Worm (Caenorhabditis elegans) whole organism, young adult: Measurements from ENCODE around the gene sra-12.

Experiments
- B0035.1 ChIP-seq: sonication (generic microtip); optimal IDR thresholded peaks from 2 replicates; lab custom pipeline; 2016; ENCODE audit warnings: missing genetic modification characterization, mild to moderate bottlenecking, missing compliant biosample characterization, missing genotype, missing genetic modification reagents
- C17E4.6 ChIP-seq: fragments of 200-800 bp; sonication (Bioruptor generic); IDR thresholded peaks from 2 replicates; pipeline ENCODE4 v1.3.6; 2022; ENCODE audit warnings: missing genetic modification reagents, missing genetic modification characterization, missing compliant biosample characterization
- F22D6.2 ChIP-seq: sonication (generic microtip); optimal IDR thresholded peaks from 2 replicates; lab custom pipeline; 2016; ENCODE audit warnings: mild to moderate bottlenecking, missing genetic modification characterization, missing compliant biosample characterization
- F33H1.4 ChIP-seq: fragments of 200-800 bp; sonication (Bioruptor generic); IDR thresholded peaks from 2 replicates; pipeline ENCODE4 v1.3.6; 2022; ENCODE audit warnings: missing genetic modification reagents, missing genetic modification characterization, missing compliant biosample characterization
- F37B4.10 ChIP-seq: fragments of 200-800 bp; sonication (Bioruptor generic); IDR thresholded peaks from 2 replicates; pipeline ENCODE4 v1.3.6; 2022; ENCODE audit warnings: missing genetic modification characterization, missing compliant biosample characterization
- F39B2.1 ChIP-seq: fragments of 200-800 bp; sonication (Bioruptor generic); IDR thresholded peaks from 2 replicates; pipeline ENCODE4 v1.3.6; 2022; ENCODE audit warnings: missing genetic modification reagents, missing genetic modification characterization, missing compliant biosample characterization
- T07F8.4 ChIP-seq: sonication (generic microtip); optimal IDR thresholded peaks from 2 replicates; lab custom pipeline; 2016; ENCODE audit warnings: mild to moderate bottlenecking, missing genetic modification characterization, moderate library complexity, missing compliant biosample characterization
- Y53G8AR.9 ChIP-seq: fragments of 200-800 bp; sonication (Bioruptor generic); conservative IDR thresholded peaks from 2 replicates; pipeline ENCODE4 v1.3.6; 2022; ENCODE audit warnings: missing genetic modification reagents, missing genetic modification characterization, missing compliant biosample characterization
- Y56A3A.18 ChIP-seq: fragments of 200-800 bp; sonication (Bioruptor generic); IDR thresholded peaks from 2 replicates; pipeline ENCODE4 v1.3.6; 2022; ENCODE audit warnings: missing genetic modification reagents, missing genetic modification characterization, missing compliant biosample characterization
- Y67H2A.10 ChIP-seq: fragments of 200-800 bp; sonication (Bioruptor generic); conservative IDR thresholded peaks from 2 replicates; pipeline ENCODE4 v1.3.6; 2022; ENCODE audit warnings: missing genetic modification reagents, missing genetic modification characterization, missing compliant biosample characterization
- Y79H2A.3 ChIP-seq: fragments of 200-800 bp; sonication (Bioruptor generic); conservative IDR thresholded peaks from 2 replicates; pipeline ENCODE4 v1.3.6; 2022; ENCODE audit warnings: missing genetic modification reagents, missing genetic modification characterization, missing compliant biosample characterization
- aptf-2 ChIP-seq: fragments of 200-800 bp; sonication (Bioruptor generic); conservative IDR thresholded peaks from 2 replicates; pipeline ENCODE4 v1.3.6; 2022; ENCODE audit warnings: missing genetic modification reagents, missing genetic modification characterization, missing compliant biosample characterization
- athp-1 ChIP-seq: sonication (generic microtip); optimal IDR thresholded peaks from 2 replicates; lab custom pipeline; 2017; ENCODE audit warnings: mild to moderate bottlenecking, missing genetic modification characterization, missing compliant biosample characterization
- attf-6 ChIP-seq: fragments of 200-800 bp; sonication (Bioruptor generic); IDR thresholded peaks from 2 replicates; pipeline ENCODE4 v1.3.6; 2022; ENCODE audit warnings: missing genetic modification reagents, missing genetic modification characterization, missing compliant biosample characterization
- ccch-3 ChIP-seq: fragments of 200-800 bp; sonication (Bioruptor generic); optimal IDR thresholded peaks from 2 replicates; lab custom pipeline; 2018; ENCODE audit warnings: mild to moderate bottlenecking, missing genetic modification characterization, missing compliant biosample characterization
- ceh-100 ChIP-seq: fragments of 200-800 bp; sonication (Bioruptor generic); IDR thresholded peaks from 2 replicates; pipeline ENCODE4 v1.3.6; 2022; ENCODE audit warnings: missing genetic modification reagents, missing genetic modification characterization, missing compliant biosample characterization
- ceh-40 ChIP-seq: fragments of 200-800 bp; sonication (Bioruptor generic); IDR thresholded peaks from 2 replicates; pipeline ENCODE4 v1.3.6; 2022; ENCODE audit warnings: missing genetic modification characterization, missing compliant biosample characterization
- ceh-91 ChIP-seq: fragments of 200-800 bp; sonication (Bioruptor generic); IDR thresholded peaks from 2 replicates; pipeline ENCODE4 v1.3.6; 2022; ENCODE audit warnings: missing genetic modification reagents, missing genetic modification characterization, missing compliant biosample characterization
- dox-1 ChIP-seq: fragments of 200-800 bp; sonication (Bioruptor generic); IDR thresholded peaks from 2 replicates; pipeline ENCODE4 v1.3.6; 2022; ENCODE audit warnings: missing genetic modification reagents, missing genetic modification characterization, missing compliant biosample characterization
- efl-1 ChIP-seq: fragments of 150-350 bp; optimal IDR thresholded peaks from 2 replicates; lab custom pipeline; 2014; ENCODE audit warnings: missing biosample characterization, missing genetic modification reagents, missing genetic modification characterization
- egrh-3 ChIP-seq: fragments of 200-800 bp; sonication (Bioruptor generic); IDR thresholded peaks from 2 replicates; pipeline ENCODE4 v1.3.6; 2022; ENCODE audit warnings: missing genetic modification reagents, missing genetic modification characterization, missing compliant biosample characterization
- ekl-4 ChIP-seq: fragments of 200-800 bp; sonication (Bioruptor generic); IDR thresholded peaks from 2 replicates; pipeline ENCODE4 v1.3.6; 2022; ENCODE audit warnings: missing genetic modification reagents, missing genetic modification characterization, missing compliant biosample characterization
- ets-4 ChIP-seq: fragments of 200-800 bp; sonication (Bioruptor generic); optimal IDR thresholded peaks from 2 replicates; lab custom pipeline; 2018; ENCODE audit warnings: mild to moderate bottlenecking, missing genetic modification characterization, missing compliant biosample characterization
- hsf-1 ChIP-seq: fragments of 200-800 bp; sonication (Bioruptor generic); IDR thresholded peaks from 2 replicates; pipeline ENCODE4 v1.3.6; 2022; ENCODE audit warnings: missing genetic modification reagents, missing genetic modification characterization, missing compliant biosample characterization
- lag-1 ChIP-seq: fragments of 200-800 bp; sonication (Bioruptor generic); IDR thresholded peaks from 2 replicates; pipeline ENCODE4 v1.3.6; 2022; ENCODE audit warnings: missing genetic modification reagents, missing genetic modification characterization, missing compliant biosample characterization
- lin-54 ChIP-seq: fragments of 200-800 bp; sonication (Bioruptor generic); optimal IDR thresholded peaks from 2 replicates; lab custom pipeline; 2018; ENCODE audit warnings: mild to moderate bottlenecking, missing genetic modification characterization, missing compliant biosample characterization
- madf-3 ChIP-seq: fragments of 200-800 bp; sonication (Bioruptor generic); IDR thresholded peaks from 2 replicates; pipeline ENCODE4 v1.3.6; 2022; ENCODE audit warnings: missing genetic modification reagents, missing genetic modification characterization, missing compliant biosample characterization
- madf-6 ChIP-seq: fragments of 200-800 bp; sonication (Bioruptor generic); IDR thresholded peaks from 2 replicates; pipeline ENCODE4 v1.3.6; 2022; ENCODE audit warnings: missing genetic modification reagents, missing genetic modification characterization, missing compliant biosample characterization
- madf-8 ChIP-seq: fragments of 200-800 bp; sonication (Bioruptor generic); conservative IDR thresholded peaks from 2 replicates; pipeline ENCODE4 v1.3.6; 2022; ENCODE audit warnings: missing genetic modification reagents, missing genetic modification characterization, missing compliant biosample characterization
- mcd-1 ChIP-seq: fragments of 200-800 bp; sonication (Bioruptor generic); IDR thresholded peaks from 2 replicates; pipeline ENCODE4 v1.3.6; 2022; ENCODE audit warnings: missing genetic modification reagents, missing genetic modification characterization, missing compliant biosample characterization
- mxl-1 ChIP-seq: sonication (generic microtip); optimal IDR thresholded peaks from 2 replicates; lab custom pipeline; 2016; ENCODE audit warnings: missing genetic modification characterization, missing compliant biosample characterization
- nhr-90 ChIP-seq: sonication (generic microtip); optimal IDR thresholded peaks from 2 replicates; lab custom pipeline; 2016; ENCODE audit warnings: missing genotype, mild to moderate bottlenecking, missing genetic modification characterization, missing compliant biosample characterization
- pbrm-1 ChIP-seq: fragments of 200-800 bp; sonication (Bioruptor generic); IDR thresholded peaks from 2 replicates; pipeline ENCODE4 v1.3.6; 2022; ENCODE audit warnings: missing genetic modification reagents, missing genetic modification characterization, missing compliant biosample characterization
- pha-4 ChIP-seq: fragments of 150-350 bp; sonication (generic microtip); optimal IDR thresholded peaks from 2 replicates; lab custom pipeline; 2014; ENCODE audit warnings: missing biosample characterization, missing genetic modification reagents, missing genetic modification characterization
- rcor-1 ChIP-seq: fragments of 200-800 bp; sonication (Bioruptor generic); IDR thresholded peaks from 2 replicates; pipeline ENCODE4 v1.3.6; 2022; ENCODE audit warnings: missing genetic modification reagents, missing genetic modification characterization, missing compliant biosample characterization
- rpc-1 ChIP-seq, 2 experiments: fragments of 150-350 bp in 1 of 2; sonication (generic microtip) in 1 of 2; optimal IDR thresholded peaks; 2 replicates each; lab custom pipeline; 2014 to 2018; ENCODE audit warnings: missing biosample characterization in 1 of 2, missing genetic modification characterization in 1 of 2, missing genetic modification reagents in 1 of 2, missing genotype in 1 of 2
- somi-1 ChIP-seq: fragments of 200-800 bp; sonication (Bioruptor generic); optimal IDR thresholded peaks from 2 replicates; lab custom pipeline; 2018; ENCODE audit warnings: mild to moderate bottlenecking, missing genetic modification characterization, missing compliant biosample characterization
- tbp1 ChIP-seq: fragments of 200-800 bp; sonication (Bioruptor generic); optimal IDR thresholded peaks from 2 replicates; lab custom pipeline; 2018; ENCODE audit warnings: mild to moderate bottlenecking, missing genetic modification characterization, missing compliant biosample characterization
- tlf-1 ChIP-seq: fragments of 200-800 bp; sonication (Bioruptor generic); optimal IDR thresholded peaks from 2 replicates; lab custom pipeline; 2018; ENCODE audit warnings: mild to moderate bottlenecking, missing genetic modification characterization, missing compliant biosample characterization
- zim-3 ChIP-seq: sonication (generic microtip); optimal IDR thresholded peaks from 2 replicates; lab custom pipeline; 2017; ENCODE audit warnings: mild to moderate bottlenecking, missing genetic modification characterization, moderate library complexity, missing compliant biosample characterization
- ztf-26 ChIP-seq: sonication (generic microtip); optimal IDR thresholded peaks from 2 replicates; lab custom pipeline; 2017; ENCODE audit warnings: missing genetic modification characterization, missing compliant biosample characterization
- ztf-28 ChIP-seq: fragments of 200-800 bp; sonication (Bioruptor generic); IDR thresholded peaks from 2 replicates; pipeline ENCODE4 v1.3.6; 2022; ENCODE audit warnings: missing genetic modification reagents, missing genetic modification characterization, missing compliant biosample characterization
- ztf-6 ChIP-seq: fragments of 200-800 bp; sonication (Bioruptor generic); IDR thresholded peaks from 2 replicates; pipeline ENCODE4 v1.3.6; 2022; ENCODE audit warnings: missing genetic modification reagents, missing genetic modification characterization, missing compliant biosample characterization

Gene sra-12

ce11 chrII:10933948-10934722 is 29.9 kb upstream of the sra-12 start (continued):
- TF ChIP-seq pbrm-1 (peak; percentile 74; the same call in 1 of the 2 replicates), ztf-26 (no peak), mxl-1 (tag; lab: Kevin White, UChicago) (no peak), ccch-3 (GFP tag; lab: Kevin White, UChicago) (no peak), aptf-2 (GFP tag; lab: Robert Waterston, UW) (no peak), efl-1 (no peak), ceh-40 (GFP tag; lab: Robert Waterston, UW) (no peak), ekl-4 (GFP tag; lab: Robert Waterston, UW) (peak; percentile 49; the same call in 1 of the 2 replicates), ztf-6 (GFP tag; lab: Robert Waterston, UW) (no peak), nhr-90 (tag; lab: Kevin White, UChicago) (no peak), rpc-1 (optimal IDR thresholded peaks at IDR 0.05; lab: Kevin White, UChicago) (no peak), rpc-1 (tag; optimal IDR thresholded peaks at IDR 0.05; lab: Kevin White, UChicago) (no peak), madf-6 (GFP tag; lab: Robert Waterston, UW) (peak; percentile 70), T07F8.4 (tag; lab: Kevin White, UChicago) (no peak), Y53G8AR.9 (GFP tag; lab: Robert Waterston, UW) (peak; percentile 68), Y67H2A.10 (GFP tag; lab: Robert Waterston, UW) (no peak), somi-1 (GFP tag; lab: Kevin White, UChicago) (no peak), attf-6 (GFP tag; lab: Robert Waterston, UW) (peak; percentile 71)

- TF ChIP-seq madf-3 (peak; percentile 78; the same call in 1 of the 2 replicates), hsf-1 (peak; percentile 91), egrh-3 (GFP tag; lab: Robert Waterston, UW) (peak; percentile 98), madf-6 (GFP tag; lab: Robert Waterston, UW) (peak; percentile 64), madf-8 (GFP tag; lab: Robert Waterston, UW) (peak; percentile 57), F33H1.4 (peak; percentile 49), F37B4.10 (0 out of 2 replicates have a peak, but pooled peaks have one; percentile 70), ceh-91 (GFP tag; lab: Robert Waterston, UW) (peak; percentile 35; the same call in 1 of the 2 replicates), mcd-1 (GFP tag; lab: Robert Waterston, UW) (peak; percentile 45; the same call in 1 of the 2 replicates), dox-1 (peak; percentile 52; the same call in 1 of the 2 replicates), ceh-100 (peak; percentile 22; the same call in 1 of the 2 replicates), ztf-28 (GFP tag; lab: Robert Waterston, UW) (0 out of 2 replicates have a peak, but pooled peaks have one; percentile 58), ceh-40 (GFP tag; lab: Robert Waterston, UW) (0 out of 2 replicates have a peak, but pooled peaks have one; percentile 13)
These were observed 28.4 kb upstream of the sra-12 start for ce11 chrII:10932725-10933124.

ce11 chrII:10932305-10932704 is 28.0 kb upstream of the sra-12 start:
- TF ChIP-seq zim-3 (tag; lab: Kevin White, UChicago): no peak
- TF ChIP-seq pha-4 (tag; lab: Kevin White, UChicago): no peak
- TF ChIP-seq egrh-3 (GFP tag; lab: Robert Waterston, UW): no peak
- TF ChIP-seq tlf-1 (GFP tag; lab: Kevin White, UChicago): no peak
- TF ChIP-seq efl-1: no peak
- TF ChIP-seq F39B2.1: no peak
- peak; percentile 53 for TF ChIP-seq madf-6 (GFP tag; lab: Robert Waterston, UW)
- TF ChIP-seq Y79H2A.3 (GFP tag; lab: Robert Waterston, UW): peak; percentile 92
- no peak for TF ChIP-seq B0035.1 (tag; lab: Kevin White, UChicago)
- no peak for TF ChIP-seq tbp1 (GFP tag; lab: Kevin White, UChicago)
- no peak for TF ChIP-seq ztf-6 (GFP tag; lab: Robert Waterston, UW)
- no peak; the same call in 1 of the 2 replicates for TF ChIP-seq hsf-1
- TF ChIP-seq F22D6.2 (tag; lab: Kevin White, UChicago): no peak
- 0 out of 2 replicates have a peak, but pooled peaks have one; percentile 16 for TF ChIP-seq dox-1
- no peak for TF ChIP-seq C17E4.6 (GFP tag; lab: Robert Waterston, UW)
- TF ChIP-seq athp-1: no peak
- no peak for TF ChIP-seq lag-1
- TF ChIP-seq lin-54 (GFP tag; lab: Kevin White, UChicago): no peak
- TF ChIP-seq Y53G8AR.9 (GFP tag; lab: Robert Waterston, UW): peak; percentile 20; the same call in 1 of the 2 replicates
- peak; percentile 13; the same call in 1 of the 2 replicates for TF ChIP-seq rcor-1 (GFP tag; lab: Robert Waterston, UW)
- TF ChIP-seq madf-8 (GFP tag; lab: Robert Waterston, UW): peak; percentile 9; the same call in 1 of the 2 replicates
- TF ChIP-seq ets-4 (GFP tag; lab: Kevin White, UChicago): no peak
- TF ChIP-seq Y56A3A.18 (GFP tag; lab: Robert Waterston, UW): no peak
